Worm (Caenorhabditis elegans): ENCODE measurements around the gene acr-18.

DNA sequence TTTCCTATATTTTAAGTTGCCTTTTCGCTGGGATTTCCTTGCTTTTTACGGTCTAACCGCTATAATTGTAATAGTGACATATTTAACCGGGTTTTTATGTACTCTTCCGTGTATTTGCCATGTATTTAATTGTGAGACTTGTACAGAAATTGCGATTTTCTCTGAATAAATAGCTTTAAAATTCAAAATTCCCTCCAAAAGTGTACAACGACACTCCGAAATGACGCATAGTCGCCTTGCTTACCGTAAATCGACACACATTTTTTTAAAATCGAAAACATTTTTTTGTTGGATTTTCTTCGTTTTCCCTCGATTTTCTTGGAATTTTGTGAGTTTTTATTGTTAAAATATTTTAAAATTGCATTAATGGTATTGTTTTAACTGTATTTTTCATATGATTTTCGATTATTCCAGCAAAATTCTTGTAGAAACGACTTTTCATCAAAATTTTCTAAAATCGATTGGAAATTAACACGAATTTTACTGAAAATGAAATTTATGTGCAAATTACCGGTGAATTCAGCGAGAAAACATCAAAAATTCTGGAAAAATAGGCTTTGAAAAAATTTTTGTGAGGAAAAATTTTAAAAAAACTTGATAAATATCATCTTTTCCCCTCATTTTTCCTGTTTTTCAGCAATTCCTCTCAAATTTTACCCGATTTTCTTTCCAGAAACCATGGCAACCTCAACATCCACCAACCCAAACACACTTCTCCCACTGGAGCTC lies 10.9 kb upstream of the acr-18 start, which contains the start of gene lsm-5:
- TF ChIP-seq F13H6.1 (tag; optimal IDR thresholded peaks at IDR 0.05) = no peak
- no peak for TF ChIP-seq K02D7.2 (tag; optimal IDR thresholded peaks at IDR 0.05)
- TF ChIP-seq T23F11.4 (GFP tag; optimal IDR thresholded peaks at IDR 0.05) = no peak
- TF ChIP-seq nhr-11 (tag; optimal IDR thresholded peaks at IDR 0.05) = no peak
- no peak for TF ChIP-seq pag-3 (tag; optimal IDR thresholded peaks at IDR 0.05; ENCODE audit: borderline replicate concordance)
